Worm (Caenorhabditis elegans): ENCODE data around the gene hil-3.
"Not testable (repeated sequence)": the region's sequence is repeated elsewhere in the genome, so short reads cannot be mapped to it uniquely, and the experiment has no call there.

Gene hil-3

ce11 chrX:8156502-8156901 is 2.5 kb upstream of the hil-3 start:
- no peak for TF ChIP-seq unc-62 (GFP tag; optimal IDR thresholded peaks at IDR 0.05)

ce11 chrX:8157132-8157531 is 1.8 kb upstream of the hil-3 start:
- TF ChIP-seq unc-62 (GFP tag; optimal IDR thresholded peaks at IDR 0.05), result no peak

- no peak for TF ChIP-seq unc-62 (GFP tag; optimal IDR thresholded peaks at IDR 0.05)
Observed at ce11 chrX:8160016-8160415, 1.0 kb downstream of the hil-3 start.

- TF ChIP-seq unc-62 (GFP tag; optimal IDR thresholded peaks at IDR 0.05), result no peak
Observed at ce11 chrX:8162793-8163192, 3.8 kb downstream of the hil-3 start, which contains the start of gene F22F1.3. F22F1.3 (minus strand) TSS chrX:8163073.

- no peak for TF ChIP-seq unc-62 (GFP tag; optimal IDR thresholded peaks at IDR 0.05)
Observed at ce11 chrX:8163555-8163954, 4.6 kb downstream of the hil-3 start.

ce11 chrX:8169534-8169933 is 10.6 kb downstream of the hil-3 start, which contains the start of gene C17H11.2:
C17H11.2 (plus strand) TSS chrX:8169930.
- no peak for TF ChIP-seq unc-62 (GFP tag; optimal IDR thresholded peaks at IDR 0.05)

ce11 chrX:8173610-8174009 is 14.6 kb downstream of the hil-3 start, which contains the start of gene C17H11.1:
C17H11.1 (plus strand) TSS chrX:8173910.
- TF ChIP-seq unc-62 (GFP tag; optimal IDR thresholded peaks at IDR 0.05), result no peak

ce11 chrX:8181590-8182311 is 22.8 kb downstream of the hil-3 start, which contains the start of gene C17H11.4:
C17H11.4 (minus strand) TSS chrX:8181640.
- not testable (repeated sequence) for TF ChIP-seq unc-62 (GFP tag; optimal IDR thresholded peaks at IDR 0.05)

ce11 chrX:8185037-8185436 is 26.1 kb downstream of the hil-3 start, which contains the start of gene C17H11.5:
C17H11.5 (minus strand) TSS chrX:8185137.
- no peak for TF ChIP-seq unc-62 (GFP tag; optimal IDR thresholded peaks at IDR 0.05)

- TF ChIP-seq unc-62 (GFP tag; optimal IDR thresholded peaks at IDR 0.05), result no peak
Observed at ce11 chrX:8193213-8193612, 34.2 kb downstream of the hil-3 start.

ce11 chrX:8200206-8200605 is 41.2 kb downstream of the hil-3 start:
- no peak for TF ChIP-seq unc-62 (GFP tag; optimal IDR thresholded peaks at IDR 0.05)

- TF ChIP-seq unc-62 (GFP tag; optimal IDR thresholded peaks at IDR 0.05), result no peak
Observed at ce11 chrX:8201210-8201609, 42.2 kb downstream of the hil-3 start.

ce11 chrX:8203684-8204083 is 44.7 kb downstream of the hil-3 start, which contains the start of gene C17H11.6:
C17H11.6 (minus strand) TSS chrX:8203784.
- no peak for TF ChIP-seq unc-62 (GFP tag; optimal IDR thresholded peaks at IDR 0.05)

- no peak for TF ChIP-seq unc-62 (GFP tag; optimal IDR thresholded peaks at IDR 0.05)
Observed at ce11 chrX:8204475-8204874, 45.5 kb downstream of the hil-3 start.

- no peak for TF ChIP-seq unc-62 (GFP tag; optimal IDR thresholded peaks at IDR 0.05)
Observed at ce11 chrX:8205919-8206318, 47.0 kb downstream of the hil-3 start.

Data from whole organism, dauer.